Worm (Caenorhabditis elegans) whole organism, early embryonic: Measurements from ENCODE around the gene ins-6.

ENCODE experiments used
- B0310.2 ChIP-seq: sonication (generic microtip); optimal IDR thresholded peaks from 2 replicates; lab custom pipeline; 2016; ENCODE audit warnings: mild to moderate bottlenecking, missing genetic modification characterization, missing compliant biosample characterization
- F13C5.2 ChIP-seq: sonication (generic microtip); optimal IDR thresholded peaks from 2 replicates; lab custom pipeline; 2017; ENCODE audit warnings: mild to moderate bottlenecking, missing genetic modification characterization, inconsistent platforms, missing compliant biosample characterization
- aly-1 ChIP-seq: sonication (generic microtip); optimal IDR thresholded peaks from 2 replicates; lab custom pipeline; 2016; ENCODE audit warnings: missing genetic modification characterization, missing compliant biosample characterization
- ama-1 ChIP-seq: fragments of 150-350 bp; optimal IDR thresholded peaks from 2 replicates; lab custom pipeline; 2014
- ceh-13 ChIP-seq: fragments of 200-800 bp; sonication (Bioruptor generic); optimal IDR thresholded peaks from 2 replicates; lab custom pipeline; 2018; ENCODE audit warnings: mild to moderate bottlenecking, missing genetic modification characterization, missing compliant biosample characterization
- ceh-36 ChIP-seq: sonication (generic microtip); optimal IDR thresholded peaks from 2 replicates; lab custom pipeline; 2016; ENCODE audit warnings: missing genetic modification characterization, inconsistent platforms, missing compliant biosample characterization
- ets-7 ChIP-seq: sonication (generic microtip); optimal IDR thresholded peaks from 2 replicates; lab custom pipeline; 2016; ENCODE audit warnings: missing genotype, missing genetic modification characterization, missing compliant biosample characterization
- flt-1 ChIP-seq: fragments of 200-800 bp; sonication (Bioruptor generic); IDR thresholded peaks from 2 replicates; pipeline ENCODE4 v1.3.6; 2022; ENCODE audit warnings: missing genetic modification characterization, missing compliant biosample characterization
- hmbx-1 ChIP-seq: sonication (generic microtip); optimal IDR thresholded peaks from 2 replicates; lab custom pipeline; 2016; ENCODE audit warnings: mild to moderate bottlenecking, missing genetic modification characterization, missing compliant biosample characterization
- hmg-4 ChIP-seq: fragments of 200-800 bp; sonication (Bioruptor generic); optimal IDR thresholded peaks from 2 replicates; lab custom pipeline; 2018; ENCODE audit warnings: mild to moderate bottlenecking, missing genetic modification characterization, missing compliant biosample characterization
- hnd-1 ChIP-seq: sonication (generic microtip); optimal IDR thresholded peaks from 2 replicates; lab custom pipeline; 2016; ENCODE audit warnings: missing genetic modification characterization, missing compliant biosample characterization
- pes-1 ChIP-seq: fragments of 200-800 bp; sonication (Bioruptor generic); IDR thresholded peaks from 2 replicates; pipeline ENCODE4 v1.3.6; 2022; ENCODE audit warnings: missing genetic modification reagents, missing genetic modification characterization, missing compliant biosample characterization
- scrt-1 ChIP-seq: fragments of 200-800 bp; sonication (Bioruptor generic); IDR thresholded peaks from 2 replicates; pipeline ENCODE4 v1.3.6; 2022; ENCODE audit warnings: missing genetic modification characterization, missing compliant biosample characterization
- sea-1 ChIP-seq: fragments of 200-800 bp; sonication (Bioruptor generic); conservative IDR thresholded peaks from 2 replicates; pipeline ENCODE4 v1.3.6; 2022; ENCODE audit warnings: missing genetic modification characterization, missing compliant biosample characterization
- tbx-11 ChIP-seq: fragments of 200-800 bp; sonication (Bioruptor generic); IDR thresholded peaks from 2 replicates; pipeline ENCODE4 v1.3.6; 2022; ENCODE audit warnings: missing genetic modification characterization, missing compliant biosample characterization
- tbx-37 ChIP-seq: fragments of 200-800 bp; sonication (Bioruptor generic); conservative IDR thresholded peaks from 2 replicates; pipeline ENCODE4 v1.3.6; 2022; ENCODE audit warnings: missing genetic modification reagents, missing genetic modification characterization, missing compliant biosample characterization
- tra-4 ChIP-seq: sonication (generic microtip); optimal IDR thresholded peaks from 2 replicates; lab custom pipeline; 2017; ENCODE audit warnings: missing genetic modification characterization, missing compliant biosample characterization

Gene ins-6

DNA sequence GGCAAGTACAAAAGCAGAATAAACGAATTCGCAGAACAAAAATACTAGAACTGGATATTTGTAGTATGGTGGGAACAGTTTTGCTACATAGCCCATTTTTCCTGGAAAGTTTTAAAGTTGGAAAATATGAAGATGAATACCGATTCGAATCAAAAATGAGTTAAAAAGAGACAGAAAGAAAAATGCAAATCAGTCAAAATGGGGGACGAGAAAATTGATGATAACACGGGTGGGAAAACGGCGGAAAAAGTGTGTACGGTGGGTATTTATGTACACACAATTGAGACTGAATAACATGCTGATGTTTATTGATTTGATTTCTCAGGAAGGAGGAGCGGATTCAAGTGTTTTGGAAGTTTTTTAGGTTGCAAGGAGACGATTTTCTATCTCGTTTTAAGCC is 24.6 kb downstream of the ins-6 start, which contains the start of gene R12C12.9:
Gene R12C12.9 (minus strand): TSS at position 101 of the 400 bp plus-strand sequence.
- TF ChIP-seq ama-1 (lab: Kevin White, UChicago) = no peak
- TF ChIP-seq tra-4 (tag; lab: Kevin White, UChicago) = no peak

DNA sequence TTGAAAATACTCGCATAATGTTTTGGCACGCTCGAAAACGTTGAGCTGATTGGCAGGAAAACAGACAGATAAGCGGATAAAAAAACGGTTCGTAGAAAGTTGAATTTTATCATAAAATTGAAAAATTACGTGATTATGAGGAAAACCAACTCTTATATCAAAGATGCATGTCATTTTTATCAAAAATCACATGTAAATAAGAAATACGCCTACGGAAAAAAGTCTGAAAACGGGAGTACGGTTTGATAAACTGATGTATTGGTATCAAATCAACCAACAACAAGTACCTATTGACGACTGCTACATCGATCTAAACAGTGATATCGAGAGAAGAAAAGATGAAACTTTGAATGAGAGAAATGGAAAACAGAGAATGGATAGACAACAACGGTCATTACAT is 25.4 kb downstream of the ins-6 start:
- no peak for TF ChIP-seq tbx-37 (GFP tag; lab: Robert Waterston, UW)
- TF ChIP-seq ets-7 (tag; lab: Kevin White, UChicago) = no peak
- no peak for TF ChIP-seq ceh-13 (GFP tag; lab: Kevin White, UChicago)
- TF ChIP-seq tra-4 (tag; lab: Kevin White, UChicago) = no peak
- TF ChIP-seq ceh-36 (tag; lab: Kevin White, UChicago) = no peak
- no peak for TF ChIP-seq ama-1 (lab: Kevin White, UChicago)
- TF ChIP-seq B0310.2 (tag; lab: Kevin White, UChicago) = no peak
- no peak for TF ChIP-seq sea-1 (GFP tag; lab: Robert Waterston, UW)
- no peak for TF ChIP-seq flt-1
- no peak for TF ChIP-seq hmg-4 (GFP tag; lab: Kevin White, UChicago)
- no peak for TF ChIP-seq pes-1 (GFP tag; lab: Robert Waterston, UW)
- TF ChIP-seq hnd-1 (tag; lab: Kevin White, UChicago) = no peak
- TF ChIP-seq tbx-11 (GFP tag; lab: Robert Waterston, UW) = no peak
- no peak for TF ChIP-seq aly-1 (tag; lab: Kevin White, UChicago)
- no peak for TF ChIP-seq scrt-1 (GFP tag; lab: Robert Waterston, UW)
- TF ChIP-seq hmbx-1 (tag; lab: Kevin White, UChicago) = no peak
- TF ChIP-seq F13C5.2 = no peak

DNA sequence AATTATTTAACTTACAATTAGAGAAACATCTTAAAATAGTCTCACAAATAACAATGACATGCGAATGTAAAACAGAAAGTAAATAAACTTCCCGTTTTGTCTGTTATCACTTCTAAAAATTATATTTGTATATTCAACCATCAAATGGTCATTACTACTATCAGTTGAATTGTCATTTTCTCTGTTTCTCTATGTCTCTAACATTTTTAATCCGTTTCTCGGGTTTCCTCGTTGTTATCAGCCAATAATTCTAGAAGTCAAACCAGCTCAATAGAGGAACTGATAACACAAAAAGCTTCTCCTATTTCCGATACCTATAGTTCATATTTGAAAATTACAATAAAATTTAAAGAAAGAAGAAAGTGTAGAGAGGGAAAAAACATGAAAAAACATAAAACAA is 26.4 kb downstream of the ins-6 start:
- TF ChIP-seq tbx-11 (GFP tag; lab: Robert Waterston, UW) (no peak), F13C5.2 (no peak), tbx-37 (GFP tag; lab: Robert Waterston, UW) (no peak), hnd-1 (tag; lab: Kevin White, UChicago) (no peak)

DNA sequence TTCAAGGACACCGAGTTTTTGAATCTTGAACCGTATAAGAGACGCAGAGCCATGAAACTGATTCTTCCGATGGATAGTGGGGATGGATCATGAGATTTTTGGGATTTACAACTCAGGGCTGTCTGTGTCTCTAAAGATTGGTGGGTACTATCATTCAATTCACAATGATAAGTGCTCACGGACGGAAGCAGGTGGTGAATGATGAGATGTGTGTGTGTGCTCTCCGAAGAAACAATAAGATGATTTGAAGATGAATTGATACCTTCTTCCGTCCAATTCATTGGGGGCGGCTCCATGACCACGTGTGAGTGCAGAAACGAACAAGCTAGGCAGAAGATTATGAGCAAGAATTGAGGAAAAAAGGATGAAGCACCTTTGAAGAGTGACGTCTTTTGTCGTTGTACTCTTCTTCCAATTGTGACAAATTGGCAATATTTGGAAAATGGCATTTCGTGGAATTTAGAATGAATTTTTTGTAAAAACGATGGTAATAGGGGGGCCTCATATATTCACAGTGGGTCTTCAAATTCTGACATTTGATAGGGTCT is 28.4 kb downstream of the ins-6 start:
- TF ChIP-seq pes-1 (GFP tag; lab: Robert Waterston, UW) = no peak
- no peak for TF ChIP-seq sea-1 (GFP tag; lab: Robert Waterston, UW)
- no peak for TF ChIP-seq ceh-13 (GFP tag; lab: Kevin White, UChicago)
- TF ChIP-seq hmbx-1 (tag; lab: Kevin White, UChicago) = no peak
- no peak for TF ChIP-seq aly-1 (tag; lab: Kevin White, UChicago)
- no peak for TF ChIP-seq scrt-1 (GFP tag; lab: Robert Waterston, UW)
- TF ChIP-seq ets-7 (tag; lab: Kevin White, UChicago) = no peak
- no peak for TF ChIP-seq hmg-4 (GFP tag; lab: Kevin White, UChicago)
- no peak for TF ChIP-seq ama-1 (lab: Kevin White, UChicago)
- TF ChIP-seq F13C5.2 = no peak
- TF ChIP-seq tbx-11 (GFP tag; lab: Robert Waterston, UW) = no peak
- TF ChIP-seq hnd-1 (tag; lab: Kevin White, UChicago) = no peak
- no peak for TF ChIP-seq B0310.2 (tag; lab: Kevin White, UChicago)
- no peak for TF ChIP-seq ceh-36 (tag; lab: Kevin White, UChicago)
- no peak for TF ChIP-seq tbx-37 (GFP tag; lab: Robert Waterston, UW)
- no peak for TF ChIP-seq tra-4 (tag; lab: Kevin White, UChicago)
- no peak for TF ChIP-seq flt-1

DNA sequence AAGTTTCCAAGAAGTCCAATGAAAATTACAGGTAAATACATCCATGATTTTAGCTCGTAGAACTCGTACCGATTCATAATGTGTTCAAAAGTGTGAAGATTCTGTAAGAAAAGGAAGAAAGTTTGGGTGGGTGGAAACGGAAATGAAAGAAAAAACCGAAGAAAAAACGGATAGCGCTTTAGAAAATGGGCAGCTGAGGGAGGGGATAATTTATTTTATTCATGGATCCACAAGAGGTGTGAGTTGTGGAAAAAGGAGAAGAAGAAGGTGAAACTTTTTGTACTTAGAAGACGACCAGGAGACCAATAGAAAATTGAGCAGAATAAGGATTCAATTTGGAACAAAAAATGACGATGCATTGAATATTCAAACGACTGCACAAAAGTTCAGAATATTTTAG is 30.9 kb downstream of the ins-6 start, which contains the start of gene frpr-16:
Gene frpr-16 (minus strand): TSS at position 101 of the 400 bp plus-strand sequence.
- no peak for TF ChIP-seq ceh-36 (tag; lab: Kevin White, UChicago)
- no peak for TF ChIP-seq pes-1 (GFP tag; lab: Robert Waterston, UW)
- no peak for TF ChIP-seq hmg-4 (GFP tag; lab: Kevin White, UChicago)
- no peak for TF ChIP-seq aly-1 (tag; lab: Kevin White, UChicago)
- TF ChIP-seq ama-1 (lab: Kevin White, UChicago) = no peak

DNA sequence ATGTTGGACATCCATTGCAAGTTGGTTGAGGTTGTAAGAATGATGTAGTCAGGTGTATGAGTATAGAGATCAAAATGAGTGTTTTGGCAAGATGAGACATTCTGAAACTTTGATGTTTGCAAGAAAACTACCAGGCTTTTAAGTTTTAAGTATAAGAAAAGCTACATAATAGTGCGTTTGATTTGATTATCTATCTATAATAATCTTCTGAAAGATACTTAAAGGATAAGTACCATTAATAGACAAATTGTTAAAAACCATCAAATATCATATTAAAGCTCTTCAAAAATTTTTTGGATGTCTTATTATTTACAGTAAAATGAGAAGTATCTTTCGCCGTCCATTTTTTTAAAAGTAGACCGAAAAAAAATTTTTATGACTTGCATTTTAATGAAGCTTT is 42.9 kb downstream of the ins-6 start, which contains the start of gene R12C12.10:
Gene R12C12.10 (minus strand): TSS at position 101 of the 400 bp plus-strand sequence.
- no peak for TF ChIP-seq ama-1 (lab: Kevin White, UChicago)

DNA sequence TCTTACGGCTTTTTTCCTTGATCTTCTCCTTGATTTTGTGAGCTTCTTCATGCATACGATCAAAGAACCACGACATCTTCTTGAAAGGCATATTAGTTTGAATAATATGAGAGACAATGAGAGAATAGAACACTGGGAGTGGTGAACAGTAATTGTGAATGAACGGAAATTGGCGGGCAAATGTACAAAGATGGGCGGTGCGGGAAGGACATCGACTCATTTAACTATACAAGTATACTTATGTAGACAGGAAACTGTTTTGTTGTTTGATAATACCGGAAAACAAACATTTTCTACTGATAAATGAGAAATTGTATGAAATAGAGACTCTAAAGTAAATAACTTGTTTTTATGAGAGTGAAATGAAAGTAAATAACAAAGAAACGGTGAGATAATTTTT is 44.8 kb downstream of the ins-6 start, which contains the start of gene R12C12.5:
Gene R12C12.5 (minus strand): TSS at position 101 of the 400 bp plus-strand sequence.
- no peak for TF ChIP-seq ceh-36 (tag; lab: Kevin White, UChicago)
- TF ChIP-seq aly-1 (tag; lab: Kevin White, UChicago) = no peak
- TF ChIP-seq hmg-4 (GFP tag; lab: Kevin White, UChicago) = no peak
- no peak for TF ChIP-seq B0310.2 (tag; lab: Kevin White, UChicago)
- TF ChIP-seq hmbx-1 (tag; lab: Kevin White, UChicago) = no peak
- no peak for TF ChIP-seq sea-1 (GFP tag; lab: Robert Waterston, UW)

DNA sequence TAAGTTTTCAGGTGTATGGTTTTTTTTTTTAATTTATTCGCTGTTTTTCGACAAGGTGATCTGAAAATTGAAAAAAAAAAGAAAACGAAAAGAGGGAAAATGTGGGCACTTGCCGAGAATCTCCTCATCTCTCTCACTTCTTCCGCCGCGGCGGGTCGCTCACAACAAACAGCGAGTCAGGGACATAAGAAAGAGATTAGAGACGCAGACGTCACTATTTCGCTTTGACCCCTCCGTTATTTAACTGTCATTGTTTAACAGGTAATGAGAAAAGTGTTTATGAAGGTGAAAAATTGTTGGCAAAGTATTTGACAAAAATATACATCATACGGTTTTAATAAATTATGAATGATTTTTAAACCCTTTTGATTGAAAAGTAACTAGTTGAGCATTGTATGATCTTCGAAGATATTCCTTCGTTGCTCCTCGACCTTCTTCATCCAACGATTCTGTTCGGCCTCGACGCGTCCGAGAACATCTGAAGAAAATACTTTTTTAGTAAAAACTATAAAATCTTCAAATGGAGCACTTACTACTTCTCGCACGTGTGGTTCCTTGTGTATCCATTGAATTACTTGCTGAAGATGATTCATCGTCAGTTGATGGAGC is 45.9 kb downstream of the ins-6 start:
- TF ChIP-seq hnd-1 (tag; lab: Kevin White, UChicago) = no peak
- TF ChIP-seq tbx-37 (GFP tag; lab: Robert Waterston, UW) = no peak
- no peak for TF ChIP-seq pes-1 (GFP tag; lab: Robert Waterston, UW)
- TF ChIP-seq ets-7 (tag; lab: Kevin White, UChicago) = no peak
- no peak for TF ChIP-seq aly-1 (tag; lab: Kevin White, UChicago)
- TF ChIP-seq scrt-1 (GFP tag; lab: Robert Waterston, UW) = no peak
- no peak for TF ChIP-seq hmbx-1 (tag; lab: Kevin White, UChicago)
- TF ChIP-seq hmg-4 (GFP tag; lab: Kevin White, UChicago) = no peak
- TF ChIP-seq tbx-11 (GFP tag; lab: Robert Waterston, UW) = no peak
- no peak for TF ChIP-seq tra-4 (tag; lab: Kevin White, UChicago)
- TF ChIP-seq B0310.2 (tag; lab: Kevin White, UChicago) = no peak
- TF ChIP-seq flt-1 = no peak
- no peak for TF ChIP-seq ceh-13 (GFP tag; lab: Kevin White, UChicago)
